Worm (Caenorhabditis elegans) whole organism, late embryonic: ENCODE data around the gene R08C7.5.
A peak's percentile ranks its signal among the peaks of the same experiment; 100 is the strongest.

ENCODE experiments used
- K02D7.2 ChIP-seq: sonication (generic microtip); optimal IDR thresholded peaks from 2 replicates; lab custom pipeline; 2017; ENCODE audit warnings: mild to moderate bottlenecking, missing genetic modification characterization, missing compliant biosample characterization
- K09A11.1 ChIP-seq: sonication (generic microtip); optimal IDR thresholded peaks from 2 replicates; lab custom pipeline; 2017; ENCODE audit warnings: antibody characterized with exemption, mild to moderate bottlenecking, missing genetic modification characterization, missing compliant biosample characterization; ENCODE audit not compliant: insufficient read depth
- T23F11.4 ChIP-seq: fragments of 200-800 bp; sonication (Bioruptor generic); optimal IDR thresholded peaks from 2 replicates; lab custom pipeline; 2018; ENCODE audit warnings: mild to moderate bottlenecking, missing genetic modification characterization, missing compliant biosample characterization
- Y22D7AL.16 ChIP-seq: sonication (generic microtip); optimal IDR thresholded peaks from 2 replicates; lab custom pipeline; 2016; ENCODE audit warnings: missing genetic modification characterization, missing compliant biosample characterization
- ceh-18 ChIP-seq: sonication (generic microtip); optimal IDR thresholded peaks from 2 replicates; lab custom pipeline; 2016; ENCODE audit warnings: missing genetic modification characterization, missing compliant biosample characterization
- ceh-22 ChIP-seq: sonication (generic microtip); optimal IDR thresholded peaks from 2 replicates; lab custom pipeline; 2017; ENCODE audit warnings: missing biosample characterization, missing genetic modification characterization
- ceh-30 ChIP-seq: fragments of 150-350 bp; optimal IDR thresholded peaks from 2 replicates; lab custom pipeline; 2014; ENCODE audit warnings: missing biosample characterization, missing genetic modification characterization
- ceh-48 ChIP-seq: sonication (generic microtip); optimal IDR thresholded peaks from 2 replicates; lab custom pipeline; 2016; ENCODE audit warnings: missing genetic modification characterization, inconsistent platforms, missing compliant biosample characterization
- che-1 ChIP-seq: sonication (generic microtip); optimal IDR thresholded peaks from 2 replicates; lab custom pipeline; 2016; ENCODE audit warnings: mild to moderate bottlenecking, missing genetic modification characterization, missing compliant biosample characterization
- fax-1 ChIP-seq: sonication (generic microtip); optimal IDR thresholded peaks from 2 replicates; lab custom pipeline; 2016; ENCODE audit warnings: missing genotype, missing genetic modification characterization, missing compliant biosample characterization
- fkh-10 ChIP-seq: fragments of 150-350 bp; optimal IDR thresholded peaks from 2 replicates; lab custom pipeline; 2014; ENCODE audit warnings: missing biosample characterization, missing genetic modification reagents, missing genetic modification characterization
- gmeb-2 ChIP-seq: sonication (generic microtip); optimal IDR thresholded peaks from 2 replicates; lab custom pipeline; 2016; ENCODE audit warnings: missing genetic modification characterization, inconsistent platforms, missing compliant biosample characterization
- npax-4 ChIP-seq: sonication (generic microtip); optimal IDR thresholded peaks from 2 replicates; lab custom pipeline; 2016; ENCODE audit warnings: missing genetic modification characterization, missing compliant biosample characterization
- pat-9 ChIP-seq: fragments of 200-800 bp; sonication (Bioruptor generic); optimal IDR thresholded peaks from 2 replicates; lab custom pipeline; 2018; ENCODE audit warnings: mild to moderate bottlenecking, missing genetic modification characterization, moderate library complexity, missing compliant biosample characterization
- pha-2 ChIP-seq: sonication (generic microtip); optimal IDR thresholded peaks from 2 replicates; lab custom pipeline; 2017; ENCODE audit warnings: mild to moderate bottlenecking, missing genetic modification characterization, missing compliant biosample characterization
- rnt-1 ChIP-seq: sonication (generic microtip); optimal IDR thresholded peaks from 2 replicates; lab custom pipeline; 2016; ENCODE audit warnings: missing genetic modification characterization, missing compliant biosample characterization
- sox-2 ChIP-seq: fragments of 200-800 bp; sonication (Bioruptor generic); IDR thresholded peaks from 2 replicates; pipeline ENCODE4 v1.3.6; 2022; ENCODE audit warnings: missing genetic modification reagents, missing genetic modification characterization, missing compliant biosample characterization
- syd-9 ChIP-seq: sonication (generic microtip); optimal IDR thresholded peaks from 2 replicates; lab custom pipeline; 2016; ENCODE audit warnings: mild to moderate bottlenecking, missing genetic modification characterization, moderate library complexity, missing compliant biosample characterization
- unc-3 ChIP-seq, 2 experiments: fragments of 200-800 bp in 1 of 2; sonication (Bioruptor generic) in 1 of 2; sonication (generic microtip) in 1 of 2; conservative IDR thresholded peaks in 1 of 2; optimal IDR thresholded peaks in 1 of 2; 2 replicates each; pipeline versions ENCODE4 v1.3.6 to Lab custom; 2016 to 2022; ENCODE audit warnings: missing compliant biosample characterization in 2 of 2, missing genetic modification characterization in 2 of 2, missing genetic modification reagents in 1 of 2
- unc-42 ChIP-seq: sonication (generic microtip); optimal IDR thresholded peaks from 2 replicates; lab custom pipeline; 2016; ENCODE audit warnings: missing genotype, missing genetic modification characterization, missing compliant biosample characterization
- unc-55 ChIP-seq: sonication (generic microtip); optimal IDR thresholded peaks from 2 replicates; lab custom pipeline; 2017; ENCODE audit warnings: missing biosample characterization, missing genetic modification reagents, missing genetic modification characterization

The R08C7.5 gene

DNA sequence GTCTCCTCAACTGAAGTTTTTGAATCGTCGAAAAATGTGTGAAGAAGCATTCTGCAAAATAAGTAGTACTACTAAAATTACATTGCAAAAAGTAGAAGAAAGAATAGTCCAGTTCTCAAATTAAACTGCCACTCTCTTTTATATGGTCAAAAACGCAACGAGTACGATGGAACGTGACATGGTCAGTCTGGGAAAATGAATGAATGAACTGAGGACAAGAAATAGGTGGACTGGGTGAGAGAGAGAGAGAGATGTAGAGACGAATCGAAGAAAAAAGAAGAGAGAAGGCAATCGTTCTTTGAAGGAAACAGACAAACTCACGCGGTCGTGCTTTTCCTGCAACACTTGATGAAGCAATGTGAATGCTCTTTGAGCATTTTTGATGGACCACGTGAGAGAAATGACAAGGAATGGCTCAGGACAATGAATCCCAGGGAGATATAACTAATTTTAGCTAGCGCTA is 47.0 kb downstream of the R08C7.5 start, which contains the start of gene M01H9.3:
TSS of gene M01H9.3 (minus strand) at position 51 of the 463 bp plus-strand sequence.
- TF ChIP-seq pha-2 (tag; lab: Kevin White, UChicago) (no peak), sox-2 (GFP tag; lab: Robert Waterston, UW) (no peak), T23F11.4 (GFP tag; lab: Kevin White, UChicago) (no peak), Y22D7AL.16 (tag; lab: Kevin White, UChicago) (no peak), unc-55 (GFP tag; lab: Kevin White, UChicago) (peak; percentile 51), fkh-10 (GFP tag; lab: Kevin White, UChicago) (no peak), npax-4 (tag; lab: Kevin White, UChicago) (no peak), ceh-18 (tag; lab: Kevin White, UChicago) (peak; percentile 82), unc-3 (GFP tag; conservative IDR thresholded peaks at IDR 0.05; lab: Robert Waterston, UW) (no peak), unc-3 (tag; optimal IDR thresholded peaks at IDR 0.05; lab: Kevin White, UChicago) (no peak)

DNA sequence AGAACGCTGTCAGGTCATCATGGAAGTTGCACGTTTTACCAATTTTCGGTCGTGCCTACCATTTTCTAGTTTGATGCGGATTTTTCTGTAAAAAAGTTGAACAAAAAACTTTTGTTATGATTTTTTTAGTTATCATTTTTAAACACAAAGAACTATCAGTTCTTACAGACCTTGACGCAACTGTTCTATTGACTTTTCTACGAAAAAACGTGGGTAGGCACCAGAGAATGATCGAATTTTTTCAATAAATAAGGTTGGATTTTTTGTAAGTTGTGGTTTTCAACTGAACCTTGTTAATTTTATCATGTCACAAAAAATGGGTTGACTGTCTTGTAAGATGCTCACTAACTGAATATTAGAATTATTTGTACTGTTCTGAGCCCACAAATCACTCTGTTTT is 48.6 kb downstream of the R08C7.5 start:
- TF ChIP-seq unc-42 (tag; lab: Kevin White, UChicago) = no peak
- TF ChIP-seq che-1 = no peak
- TF ChIP-seq ceh-22 = no peak
- no peak for TF ChIP-seq unc-3 (GFP tag; conservative IDR thresholded peaks at IDR 0.05; lab: Robert Waterston, UW)
- no peak for TF ChIP-seq unc-3 (tag; optimal IDR thresholded peaks at IDR 0.05; lab: Kevin White, UChicago)
- TF ChIP-seq K02D7.2 (tag; lab: Kevin White, UChicago) = no peak
- TF ChIP-seq ceh-48 = no peak
- TF ChIP-seq pat-9 = no peak

DNA sequence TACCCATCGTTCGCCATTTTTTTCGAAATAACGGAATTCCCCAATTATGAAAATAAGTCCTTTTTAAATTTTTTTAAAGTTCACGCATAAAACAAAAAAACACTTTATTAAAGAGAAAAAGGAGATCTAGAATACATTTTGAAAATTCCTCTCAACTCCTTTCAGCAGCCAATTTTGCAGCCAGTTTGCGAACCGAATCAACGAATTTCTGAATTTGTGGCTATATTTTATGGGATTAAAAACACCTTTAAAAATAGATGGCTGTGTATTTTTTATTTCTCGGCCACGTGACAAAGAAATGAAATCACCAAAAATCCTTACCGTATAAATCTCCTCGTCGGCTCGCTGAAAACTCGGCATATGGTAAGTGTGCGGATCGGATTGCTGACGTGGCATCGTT is 50.0 kb downstream of the R08C7.5 start, which contains the start of gene M01H9.10:
TSS of gene M01H9.10 (minus strand) at position 101 of the 400 bp plus-strand sequence.
- TF ChIP-seq K09A11.1 (tag; lab: Kevin White, UChicago) (no peak), fax-1 (tag; lab: Kevin White, UChicago) (no peak), gmeb-2 (no peak)
- TF ChIP-seq, all 69 proteins: peak for 0

DNA sequence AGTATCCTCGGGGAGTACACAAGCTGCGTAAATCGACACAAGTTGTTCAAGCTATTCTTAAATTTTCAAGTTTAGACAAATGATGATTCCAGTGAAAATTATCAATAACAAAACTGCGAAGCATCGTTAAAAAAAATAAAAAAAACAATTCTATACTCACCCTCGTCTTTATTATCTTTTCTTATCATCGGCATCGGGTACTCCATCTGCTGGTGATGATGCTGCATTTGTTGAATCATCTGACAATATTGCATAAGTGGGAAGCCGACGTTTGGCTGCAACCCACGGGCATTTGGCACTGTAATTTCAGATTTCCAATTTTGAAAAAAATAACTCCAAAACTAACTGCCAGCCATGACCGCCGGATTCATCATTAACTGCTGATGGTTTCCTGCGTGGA is 51.3 kb downstream of the R08C7.5 start:
- TF ChIP-seq syd-9 (tag; lab: Kevin White, UChicago) (no peak), ceh-30 (tag; lab: Kevin White, UChicago) (no peak), rnt-1 (tag; lab: Kevin White, UChicago) (no peak)
- TF ChIP-seq, all 69 proteins: peak for 0
